Fruit fly (Drosophila melanogaster): Measurements from ENCODE around the gene HemK1.

dm6 chr2L:6463392-6463791 lies 4.1 kb downstream of the HemK1 start:
- no peak for TF ChIP-seq bab1 (GFP tag; optimal IDR thresholded peaks at IDR 0.05)
- no peak for TF ChIP-seq CG12768 (GFP tag; optimal IDR thresholded peaks at IDR 0.05)

Measured in whole organism, adult.